Worm (Caenorhabditis elegans) whole organism, dauer: ENCODE results near the gene htrl-1.
"Not testable (repeated sequence)": the region's sequence is repeated elsewhere in the genome, so short reads cannot be mapped to it uniquely, and the experiment has no call there.

Experiments
- unc-62 ChIP-seq: sonication (generic microtip); optimal IDR thresholded peaks from 2 replicates; lab custom pipeline; 2017; ENCODE audit warnings: missing biosample characterization, missing genetic modification reagents, missing genetic modification characterization

The htrl-1 gene

DNA sequence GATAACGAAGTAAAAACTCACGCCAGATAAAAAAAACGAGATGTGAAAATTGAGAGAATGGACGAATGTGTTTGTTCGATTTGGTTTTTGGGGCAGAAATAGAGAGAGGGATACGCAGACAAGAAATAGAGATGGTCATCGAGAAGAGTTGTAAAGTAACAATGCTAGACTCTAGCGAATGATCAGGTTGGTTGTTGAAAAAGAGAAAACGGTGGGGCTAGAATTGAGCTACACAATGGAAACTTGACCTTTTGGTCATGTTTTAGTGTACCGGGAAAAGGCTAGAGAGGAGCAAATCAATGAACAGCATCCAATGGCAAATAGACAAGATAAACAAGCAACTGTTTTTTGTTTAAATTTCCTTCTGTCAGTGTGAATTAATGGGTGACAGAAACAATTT is 5.8 kb downstream of the htrl-1 start, which contains the start of gene dhs-19:
Gene dhs-19 (minus strand): TSS at position 101 of the 400 bp plus-strand sequence.
- no peak for TF ChIP-seq unc-62 (GFP tag; lab: Kevin White, UChicago)

- no peak for TF ChIP-seq unc-62 (GFP tag; lab: Kevin White, UChicago)
These were observed 7.9 kb downstream of the htrl-1 start for ce11 chrV:11488288-11488687.

DNA sequence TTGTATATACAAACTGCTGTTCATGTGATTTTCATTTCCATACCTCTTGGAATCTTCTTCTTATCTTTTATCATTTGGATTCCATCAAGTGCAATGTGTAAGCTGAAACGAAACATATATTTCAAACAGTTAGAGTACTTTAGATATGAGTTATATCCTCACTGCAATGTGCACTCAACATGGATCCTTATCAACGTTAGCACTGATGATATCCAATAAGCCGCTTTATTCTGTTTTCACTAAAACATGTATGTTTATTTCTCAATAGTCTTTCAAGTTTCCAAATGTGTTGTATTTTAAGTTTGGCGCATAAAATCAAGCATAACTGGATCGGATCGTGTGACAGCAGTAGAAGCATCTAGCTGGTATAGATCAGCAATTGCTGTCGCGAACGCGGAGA is 9.5 kb downstream of the htrl-1 start, which contains the start of gene T11F9.10:
Gene T11F9.10 (plus strand): TSS at position 301 of the 400 bp plus-strand sequence.
- no peak for TF ChIP-seq unc-62 (GFP tag; lab: Kevin White, UChicago)

DNA sequence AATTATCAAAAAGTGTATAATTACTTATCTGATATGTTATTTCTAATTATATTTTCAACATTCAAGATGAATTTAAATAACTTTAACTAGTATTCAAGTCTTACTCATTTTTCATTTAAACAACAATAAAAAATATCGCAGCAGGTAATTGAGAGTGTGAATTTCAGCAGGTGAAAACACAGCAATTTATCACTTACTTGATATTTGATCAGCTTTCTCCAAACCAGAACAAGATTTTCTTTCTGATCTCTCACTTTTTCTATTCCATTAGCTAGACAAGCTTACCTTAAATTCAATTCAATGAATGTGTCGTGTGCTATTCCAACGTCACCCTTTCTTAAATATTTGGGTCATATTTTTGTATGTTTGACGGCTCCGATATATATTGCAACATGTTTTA is 10.6 kb downstream of the htrl-1 start, which contains the start of gene srh-1:
Gene srh-1 (plus strand): TSS at position 301 of the 400 bp plus-strand sequence.
- no peak for TF ChIP-seq unc-62 (GFP tag; lab: Kevin White, UChicago)

ce11 chrV:11484404-11484803 is 11.8 kb downstream of the htrl-1 start:
- no peak for TF ChIP-seq unc-62 (GFP tag; lab: Kevin White, UChicago)

ce11 chrV:11483580-11484092 is 12.5 kb downstream of the htrl-1 start, which contains the start of gene col-157:
col-157 (plus strand) TSS chrV:11484042.
- not testable (repeated sequence) for TF ChIP-seq unc-62 (GFP tag; lab: Kevin White, UChicago)

DNA sequence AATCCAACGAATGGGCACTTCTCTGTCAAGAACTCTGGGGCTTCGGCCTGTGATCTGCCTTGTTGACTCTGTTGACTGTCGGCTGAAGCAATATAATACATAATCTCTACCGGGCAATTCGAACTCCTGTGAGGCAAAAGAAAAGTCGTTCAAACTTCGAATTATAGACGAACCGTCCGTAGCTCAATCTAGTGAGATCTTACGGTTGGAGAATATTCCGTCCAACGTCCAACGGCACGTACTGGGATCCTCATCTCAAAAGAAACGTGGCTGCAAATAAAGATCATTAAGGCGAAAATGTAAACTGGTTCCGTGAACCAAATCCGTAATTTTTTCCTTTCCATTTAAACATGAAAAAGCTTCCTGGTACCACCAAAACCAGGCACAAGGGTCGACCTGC is 15.4 kb downstream of the htrl-1 start, which contains the start of gene T11F9.14:
Gene T11F9.14 (minus strand): TSS at position 101 of the 400 bp plus-strand sequence.
- not testable (repeated sequence) for TF ChIP-seq unc-62 (GFP tag; lab: Kevin White, UChicago)

ce11 chrV:11479406-11479805 is 16.8 kb downstream of the htrl-1 start, which contains the start of gene T11F9.22:
T11F9.22 (plus strand) TSS chrV:11479706.
- TF ChIP-seq unc-62 (GFP tag; lab: Kevin White, UChicago): no peak

DNA sequence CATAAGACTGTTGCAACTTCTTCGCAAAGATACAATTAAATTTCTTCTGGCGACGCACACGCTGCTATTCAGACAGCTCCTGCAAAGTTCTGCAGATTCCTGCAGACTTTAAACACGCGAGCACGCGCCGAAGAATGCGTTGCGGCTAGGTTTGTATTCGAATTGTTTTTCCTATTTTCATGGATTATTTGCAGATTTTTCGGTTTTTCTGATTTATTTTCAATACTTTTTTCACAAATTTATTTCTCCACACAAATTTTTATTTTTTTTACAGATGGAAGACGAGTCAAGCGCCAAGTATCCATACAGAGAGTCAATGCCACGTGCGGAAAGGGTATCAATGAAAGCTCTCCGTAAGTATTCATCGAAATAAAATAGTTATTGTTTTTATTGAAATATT is 20.5 kb downstream of the htrl-1 start, which contains the start of gene T11F9.7:
Gene T11F9.7 (plus strand): TSS at position 301 of the 400 bp plus-strand sequence.
- TF ChIP-seq unc-62 (GFP tag; lab: Kevin White, UChicago): not testable (repeated sequence)

DNA sequence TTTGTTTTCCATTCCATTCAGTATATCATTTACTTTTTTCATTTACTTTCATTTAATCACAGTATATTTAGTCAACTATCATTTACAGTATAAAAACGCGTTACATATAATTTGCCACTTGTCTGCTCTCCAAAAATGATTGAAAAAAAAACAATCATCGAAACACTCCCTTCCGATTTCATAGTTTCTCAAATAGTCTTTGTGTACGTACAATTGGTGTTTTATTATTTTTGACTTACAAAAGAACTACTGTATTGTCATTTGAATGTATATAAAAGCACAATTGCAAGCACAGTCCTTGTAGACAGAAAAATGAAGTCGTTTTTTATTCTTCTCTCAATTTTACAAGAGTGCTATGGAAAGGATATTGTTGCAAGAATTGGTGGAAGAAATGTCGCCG is 21.8 kb downstream of the htrl-1 start, which contains the start of gene nas-22:
Gene nas-22 (plus strand): TSS at position 301 of the 400 bp plus-strand sequence.
- no peak for TF ChIP-seq unc-62 (GFP tag; lab: Kevin White, UChicago)

DNA sequence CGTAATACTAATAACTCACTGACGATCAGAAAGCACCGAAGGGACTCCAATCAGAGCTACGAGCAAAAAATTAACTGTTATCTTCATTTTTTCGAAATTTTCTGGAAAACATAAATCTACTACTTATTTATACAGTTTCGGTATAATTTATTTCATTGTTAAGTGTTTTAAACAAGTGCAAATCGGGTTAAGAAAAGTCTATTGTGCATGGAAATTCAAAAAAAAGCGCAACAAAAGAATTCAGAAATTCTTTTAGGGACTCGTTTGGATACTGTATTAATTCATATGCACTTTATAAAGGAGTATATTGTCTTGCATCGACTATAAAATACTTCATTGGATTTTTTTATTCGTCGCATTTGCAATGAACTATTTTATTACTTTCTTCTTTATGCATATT is 24.0 kb downstream of the htrl-1 start, which contains the start of the genes nas-20 and nas-21:
Gene nas-20 (minus strand): TSS at position 101 of the 400 bp plus-strand sequence.
Gene nas-21 (plus strand): TSS at position 356 of the 400 bp plus-strand sequence.
- TF ChIP-seq unc-62 (GFP tag; lab: Kevin White, UChicago): no peak

ce11 chrV:11470210-11470713 is 25.9 kb downstream of the htrl-1 start, which contains the start of gene aat-6:
aat-6 (minus strand) TSS chrV:11470663.
- no peak for TF ChIP-seq unc-62 (GFP tag; lab: Kevin White, UChicago)

DNA sequence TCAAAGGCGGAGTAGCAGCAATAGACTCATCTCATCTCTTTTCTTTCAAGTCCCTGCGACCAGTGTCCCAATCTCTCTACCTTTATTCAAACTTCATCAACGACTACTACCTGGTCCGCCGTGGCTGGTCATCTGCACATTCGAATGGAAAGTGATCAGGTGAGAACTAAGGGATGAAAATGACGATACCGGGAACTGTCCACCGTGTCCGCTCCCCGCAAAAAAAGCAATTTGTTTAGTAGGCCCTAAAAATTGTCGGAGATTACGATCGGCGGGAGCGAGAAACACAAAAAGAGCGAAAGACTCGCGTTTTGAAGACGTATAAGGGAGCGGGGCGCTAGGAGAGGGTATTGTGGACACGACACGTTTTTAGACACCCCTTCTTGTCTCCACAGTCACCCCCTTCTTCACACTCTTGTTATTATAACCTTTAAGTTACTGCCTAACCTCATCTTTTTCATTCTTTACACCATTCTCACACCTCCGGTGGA is 33.2 kb downstream of the htrl-1 start, which contains the start of gene zipt-16:
Gene zipt-16 (plus strand): TSS at position 51 of the 491 bp plus-strand sequence.
- TF ChIP-seq unc-62 (GFP tag; lab: Kevin White, UChicago): no peak

DNA sequence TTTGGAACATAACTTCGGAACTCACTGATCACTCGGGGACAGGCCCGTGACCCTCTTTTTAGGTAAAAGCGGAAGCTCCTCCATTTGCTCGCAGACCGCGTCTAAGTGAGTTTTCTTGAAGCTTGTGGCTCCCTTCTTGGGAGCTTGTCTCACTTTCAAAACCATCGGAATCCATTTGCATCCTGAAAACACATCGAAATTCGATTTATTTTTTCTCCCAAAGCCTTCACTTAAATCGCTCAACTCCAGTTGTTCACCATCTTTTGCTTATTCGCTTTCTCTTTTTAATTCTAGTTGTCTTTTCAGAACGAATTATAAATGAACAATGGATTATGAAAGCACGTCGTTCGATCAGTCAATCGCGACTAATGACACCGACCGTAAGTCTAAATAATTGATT is 36.9 kb downstream of the htrl-1 start, which contains the start of gene T11F9.1:
Gene T11F9.1 (plus strand): TSS at position 301 of the 400 bp plus-strand sequence.
- no peak for TF ChIP-seq unc-62 (GFP tag; lab: Kevin White, UChicago)

DNA sequence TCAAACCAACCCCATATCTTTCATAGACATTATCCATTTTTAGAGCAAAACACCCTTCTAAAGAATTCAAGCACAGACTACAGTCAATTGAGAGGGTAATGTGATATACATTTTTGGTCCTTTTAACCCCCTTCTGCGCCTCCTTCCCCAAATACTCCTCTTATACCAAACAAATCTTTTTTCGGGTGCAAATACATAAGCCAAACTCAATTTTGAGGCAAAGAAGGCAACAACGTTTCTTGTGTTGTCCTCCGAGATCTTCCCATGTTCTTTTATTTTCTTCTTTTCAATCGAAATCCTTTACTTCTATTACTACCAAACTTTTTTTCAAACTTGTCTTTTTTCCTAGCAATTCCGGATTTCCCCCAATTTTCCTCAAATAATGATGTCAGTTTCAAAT is 41.3 kb downstream of the htrl-1 start:
- no peak for TF ChIP-seq unc-62 (GFP tag; lab: Kevin White, UChicago)

- no peak for TF ChIP-seq unc-62 (GFP tag; lab: Kevin White, UChicago)
These were observed 45.9 kb downstream of the htrl-1 start, which contains the start of gene col-156 for ce11 chrV:11450257-11450656. col-156 (minus strand) TSS chrV:11450357.
